Fruit fly (Drosophila melanogaster): Measurements from ENCODE around the gene CG46339.

CG46339 gene

DNA sequence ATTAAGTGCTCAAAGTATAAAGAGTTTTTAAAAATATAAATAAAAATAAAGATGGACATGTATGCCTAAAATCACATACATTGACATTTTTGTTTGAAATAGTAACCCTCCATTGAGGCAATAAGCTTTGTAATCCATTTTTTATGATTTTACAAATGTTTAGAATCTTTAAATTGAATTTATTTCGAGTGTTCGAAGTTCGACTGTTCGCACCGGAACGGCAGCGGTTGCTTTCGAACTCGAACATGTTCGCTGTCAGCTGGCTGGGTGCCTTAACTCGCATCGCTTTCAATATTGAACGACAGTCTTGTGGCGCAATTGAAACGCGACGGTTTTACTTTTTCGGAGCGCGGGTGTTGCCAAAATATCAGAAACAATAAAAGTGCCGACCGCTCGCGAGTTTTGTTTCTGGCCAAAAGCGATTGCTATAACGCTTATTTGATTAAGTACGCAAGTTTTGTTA lies at the start of gene CG46339:
TSS of gene CG46339 (plus strand) at position 299 of the 463 bp plus-strand sequence.
- TF ChIP-seq Hr38 (GFP tag; optimal IDR thresholded peaks at IDR 0.05) (no peak), vri (GFP tag; optimal IDR thresholded peaks at IDR 0.05) (peak; percentile 86), Sox14 (GFP tag; optimal IDR thresholded peaks at IDR 0.05) (peak; percentile 13), Sox15 (GFP tag; optimal IDR thresholded peaks at IDR 0.05) (no peak), pdm3 (GFP tag; optimal IDR thresholded peaks at IDR 0.05) (no peak), CG8632 (GFP tag; optimal IDR thresholded peaks at IDR 0.05) (no peak), dsx (GFP tag; optimal IDR thresholded peaks at IDR 0.05; ENCODE audit: poor library complexity, severe bottlenecking) (no peak), acj6 (GFP tag; optimal IDR thresholded peaks at IDR 0.05) (no peak), Gug (GFP tag; IDR thresholded peaks at IDR 0.05) (no peak), Eip93F (GFP tag; optimal IDR thresholded peaks at IDR 0.05) (no peak), Sox102F (GFP tag; optimal IDR thresholded peaks at IDR 0.05) (peak; percentile 53), Eip78C (GFP tag) (peak; percentile 65), ss (GFP tag; optimal IDR thresholded peaks at IDR 0.05) (peak; percentile 39 to 44), lz (GFP tag; optimal IDR thresholded peaks at IDR 0.05) (peak; percentile 32), fd59A (GFP tag; optimal IDR thresholded peaks at IDR 0.05) (no peak), Hr39 (GFP tag; optimal IDR thresholded peaks at IDR 0.05) (no peak), Ets96B (tag; optimal IDR thresholded peaks at IDR 0.05) (peak; percentile 63), CG6276 (GFP tag; optimal IDR thresholded peaks at IDR 0.05) (peak; percentile 61), CG3032 (tag; optimal IDR thresholded peaks at IDR 0.05) (no peak), CG10669 (GFP tag; optimal IDR thresholded peaks at IDR 0.05) (peak; percentile 25), CG16779 (tag; optimal IDR thresholded peaks at IDR 0.05) (peak; percentile 57), net (GFP tag; optimal IDR thresholded peaks at IDR 0.05) (peak; percentile 54), CG6792 (GFP tag; optimal IDR thresholded peaks at IDR 0.05) (peak; percentile 17), fkh (GFP tag; optimal IDR thresholded peaks at IDR 0.05) (peak; percentile 74), cyc (GFP tag; optimal IDR thresholded peaks at IDR 0.05) (no peak), CG15336 (GFP tag; IDR thresholded peaks at IDR 0.05) (peak; percentile 58; the same call in 1 of the 2 replicates), CG1621 (tag; optimal IDR thresholded peaks at IDR 0.05) (peak; percentile 15), Eip75B (GFP tag; optimal IDR thresholded peaks at IDR 0.05) (no peak), salr (GFP tag; optimal IDR thresholded peaks at IDR 0.05) (no peak), achi (GFP tag; optimal IDR thresholded peaks at IDR 0.05) (peak; percentile 56), OdsH (GFP tag; optimal IDR thresholded peaks at IDR 0.05) (peak; percentile 8), spab (GFP tag; optimal IDR thresholded peaks at IDR 0.05) (peak; percentile 12), Smox (GFP tag; optimal IDR thresholded peaks at IDR 0.05) (no peak), Ets21C (GFP tag; optimal IDR thresholded peaks at IDR 0.05) (no peak), CG11294 (GFP tag; IDR thresholded peaks at IDR 0.05) (no peak), Lpt (GFP tag; optimal IDR thresholded peaks at IDR 0.05) (peak; percentile 14), CG4318 (GFP tag; optimal IDR thresholded peaks at IDR 0.05) (no peak), CG32006 (GFP tag; optimal IDR thresholded peaks at IDR 0.05) (no peak), svp (GFP tag) (no peak), dac (GFP tag; optimal IDR thresholded peaks at IDR 0.05) (no peak), CG6808 (GFP tag; optimal IDR thresholded peaks at IDR 0.05) (peak; percentile 27), CG31627 (GFP tag; optimal IDR thresholded peaks at IDR 0.05) (no peak), CG6163 (GFP tag; IDR thresholded peaks at IDR 0.05) (peak; percentile 55; the same call in 2 of the 3 replicates), CG11902 (GFP tag; optimal IDR thresholded peaks at IDR 0.05) (no peak), CG10631 (GFP tag; optimal IDR thresholded peaks at IDR 0.05) (no peak), CG9139 (GFP tag; optimal IDR thresholded peaks at IDR 0.05) (peak; percentile 31), CG11762 (GFP tag; optimal IDR thresholded peaks at IDR 0.05; ENCODE audit: insufficient read depth) (peak; percentile 22), esn (GFP tag; optimal IDR thresholded peaks at IDR 0.05) (peak; percentile 57), CG8119 (GFP tag; IDR thresholded peaks at IDR 0.05) (peak; percentile 30; the same call in 1 of the 3 replicates), CG34406 (GFP tag; optimal IDR thresholded peaks at IDR 0.05) (peak; percentile 8), Hr4 (GFP tag; optimal IDR thresholded peaks at IDR 0.05) (no peak), CG7368 (GFP tag; optimal IDR thresholded peaks at IDR 0.05) (peak; percentile 20)
